Worm (Caenorhabditis elegans): Measurements from ENCODE around the gene Y66D12A.30.

DNA sequence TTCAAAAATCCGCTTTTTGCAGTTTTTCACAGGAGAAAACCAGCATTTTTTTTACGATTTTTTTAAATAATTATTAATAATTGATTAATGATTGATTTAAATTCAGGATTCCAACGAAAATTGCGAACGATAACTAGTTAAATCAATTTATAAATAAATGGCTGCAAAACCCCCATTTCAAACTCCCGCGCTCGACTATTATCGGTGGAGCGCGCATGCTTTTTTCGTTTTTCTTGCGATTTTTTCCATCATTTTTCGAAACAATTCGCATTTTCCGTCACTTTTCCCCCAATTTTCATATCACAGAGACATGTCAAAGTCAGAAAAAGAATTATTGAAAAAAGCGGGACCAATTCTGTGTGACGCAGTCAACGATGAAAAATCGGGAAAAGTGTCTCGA lies 44.1 kb upstream of the Y66D12A.30 start, which contains the start of gene Y66D12A.10:
- no peak for TF ChIP-seq nhr-28 (tag; optimal IDR thresholded peaks at IDR 0.05)
- no peak for TF ChIP-seq nhr-12 (tag; optimal IDR thresholded peaks at IDR 0.05)
- no peak for TF ChIP-seq unc-62 (GFP tag; optimal IDR thresholded peaks at IDR 0.05)
- no peak for TF ChIP-seq snpc-4 (tag; optimal IDR thresholded peaks at IDR 0.05)
- no peak for TF ChIP-seq tbx-8 (GFP tag; optimal IDR thresholded peaks at IDR 0.05)
- TF ChIP-seq lsy-2 (tag; optimal IDR thresholded peaks at IDR 0.05): peak; percentile 13
- no peak for TF ChIP-seq bed-3 (GFP tag; optimal IDR thresholded peaks at IDR 0.05)
